Fruit fly (Drosophila melanogaster): ENCODE data around the gene CG17568.

Gene CG17568

DNA sequence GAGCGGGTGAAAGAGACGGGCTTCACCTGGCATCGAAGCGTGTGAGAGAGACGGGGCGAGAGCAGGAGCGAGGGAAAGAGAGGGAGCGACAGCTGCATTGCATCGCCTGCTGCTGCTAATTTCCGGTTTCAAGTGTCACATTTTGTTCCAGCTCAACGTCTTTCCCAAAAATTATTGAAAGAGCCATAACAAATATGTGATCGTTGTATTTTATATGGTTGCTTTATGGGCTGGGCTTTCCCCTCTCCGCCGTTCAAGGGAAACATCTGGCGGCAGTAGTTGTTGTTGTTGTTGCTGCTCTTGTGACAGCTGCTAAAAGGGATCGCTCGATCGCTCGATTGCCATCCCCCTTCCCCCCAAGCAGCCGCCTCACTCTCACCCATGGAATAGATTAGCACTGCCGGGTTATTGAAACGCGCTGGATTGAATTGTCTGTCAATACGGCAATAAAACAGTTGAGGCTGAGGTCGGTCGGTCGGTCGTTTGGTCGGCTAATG is 26.6 kb downstream of the CG17568 start (continued):
- no peak for TF ChIP-seq az2 (GFP tag; optimal IDR thresholded peaks at IDR 0.05)
- no peak for TF ChIP-seq lmd (GFP tag; IDR thresholded peaks at IDR 0.05)
- no peak for TF ChIP-seq ap (GFP tag; IDR thresholded peaks at IDR 0.05)
- no peak for TF ChIP-seq maf-S (GFP tag; optimal IDR thresholded peaks at IDR 0.05)
- no peak for TF ChIP-seq ab (GFP tag; optimal IDR thresholded peaks at IDR 0.05)
- TF ChIP-seq CG12155 (GFP tag; optimal IDR thresholded peaks at IDR 0.05): no peak
- peak in 1 of 2 experiments; percentile 46 for TF ChIP-seq Hr78 (GFP tag; optimal IDR thresholded peaks at IDR 0.05)
- TF ChIP-seq Doc3 (GFP tag; IDR thresholded peaks at IDR 0.05; ENCODE audit: partially characterized antibody): no peak
- TF ChIP-seq Bteb2 (GFP tag; optimal IDR thresholded peaks at IDR 0.05): no peak
- TF ChIP-seq CG14965 (GFP tag; optimal IDR thresholded peaks at IDR 0.05; ENCODE audit: borderline replicate concordance): no peak
- TF ChIP-seq Sox102F (GFP tag; optimal IDR thresholded peaks at IDR 0.05): no peak
- peak; percentile 84 for TF ChIP-seq pfk (GFP tag; optimal IDR thresholded peaks at IDR 0.05)
- peak; percentile 13 for TF ChIP-seq Deaf1 (tag; optimal IDR thresholded peaks at IDR 0.05)
- peak; percentile 91 for TF ChIP-seq CG1832 (GFP tag; optimal IDR thresholded peaks at IDR 0.05)
- TF ChIP-seq fd64A (GFP tag; optimal IDR thresholded peaks at IDR 0.05): no peak
- TF ChIP-seq ken (GFP tag; IDR thresholded peaks at IDR 0.05): no peak
- peak; percentile 31; the same call in 1 of the 2 replicates for TF ChIP-seq Awh (GFP tag; IDR thresholded peaks at IDR 0.05)
- TF ChIP-seq nau (GFP tag; optimal IDR thresholded peaks at IDR 0.05): no peak
- TF ChIP-seq sqz (GFP tag; optimal IDR thresholded peaks at IDR 0.05): no peak
- TF ChIP-seq gce (GFP tag; IDR thresholded peaks at IDR 0.05): no peak
- TF ChIP-seq HLH4C (GFP tag; IDR thresholded peaks at IDR 0.05; ENCODE audit: partially characterized antibody): no peak
- TF ChIP-seq kah (GFP tag; optimal IDR thresholded peaks at IDR 0.05): no peak
- TF ChIP-seq CG18599 (GFP tag; optimal IDR thresholded peaks at IDR 0.05): peak; percentile 17
- TF ChIP-seq dati (GFP tag; IDR thresholded peaks at IDR 0.05): no peak
- no peak for TF ChIP-seq H2.0 (GFP tag; IDR thresholded peaks at IDR 0.05)
- no peak for TF ChIP-seq Hsf (GFP tag; optimal IDR thresholded peaks at IDR 0.05)
- no peak for TF ChIP-seq bbx (GFP tag; IDR thresholded peaks at IDR 0.05; ENCODE audit: partially characterized antibody)
- TF ChIP-seq CG11093 (GFP tag; IDR thresholded peaks at IDR 0.05): no peak
- no peak for TF ChIP-seq TFAM (GFP tag; optimal IDR thresholded peaks at IDR 0.05)
- TF ChIP-seq dysf (GFP tag; IDR thresholded peaks at IDR 0.05): no peak
- peak; percentile 78 for TF ChIP-seq abd-A (tag; optimal IDR thresholded peaks at IDR 0.05)
- no peak for TF ChIP-seq CG2129 (GFP tag; IDR thresholded peaks at IDR 0.05; ENCODE audit: partially characterized antibody)
- TF ChIP-seq CG7786 (GFP tag; optimal IDR thresholded peaks at IDR 0.05): no peak
- no peak for TF ChIP-seq br (optimal IDR thresholded peaks at IDR 0.05)
- TF ChIP-seq CG8281 (tag; optimal IDR thresholded peaks at IDR 0.05): peak; percentile 99
- TF ChIP-seq Hmx (GFP tag; optimal IDR thresholded peaks at IDR 0.05): no peak
- TF ChIP-seq Sox100B (GFP tag; optimal IDR thresholded peaks at IDR 0.05): no peak
- TF ChIP-seq twi (tag; optimal IDR thresholded peaks at IDR 0.05): peak; percentile 98
- TF ChIP-seq CG6272 (GFP tag; IDR thresholded peaks at IDR 0.05): no peak
- peak; percentile 78; the same call in 1 of the 4 replicates for TF ChIP-seq chinmo (GFP tag; IDR thresholded peaks at IDR 0.05; ENCODE audit: partially characterized antibody)
- no peak for TF ChIP-seq gfzf (GFP tag; optimal IDR thresholded peaks at IDR 0.05)
- peak; percentile 34 for TF ChIP-seq cg (GFP tag; optimal IDR thresholded peaks at IDR 0.05)
- no peak for TF ChIP-seq CG43689 (GFP tag; IDR thresholded peaks at IDR 0.05)
- peak; percentile 34 for TF ChIP-seq sd (tag; optimal IDR thresholded peaks at IDR 0.05)
- TF ChIP-seq HLH3B (GFP tag; IDR thresholded peaks at IDR 0.05): no peak
- TF ChIP-seq CG2875 (GFP tag; optimal IDR thresholded peaks at IDR 0.05): no peak
- no peak for TF ChIP-seq Hr51 (GFP tag; optimal IDR thresholded peaks at IDR 0.05)
- TF ChIP-seq CG31388 (GFP tag; optimal IDR thresholded peaks at IDR 0.05): no peak
- TF ChIP-seq CG12391 (tag; optimal IDR thresholded peaks at IDR 0.05): no peak
- no peak for TF ChIP-seq CG7963 (GFP tag; IDR thresholded peaks at IDR 0.05; ENCODE audit: partially characterized antibody)
